Worm (Caenorhabditis elegans): Measurements from ENCODE around the gene C37C3.11.

- TF ChIP-seq ref-1 (GFP tag; conservative IDR thresholded peaks at IDR 0.05) (no peak), ztf-23 (GFP tag; IDR thresholded peaks at IDR 0.05) (no peak)
Observed at ce11 chrV:7852078-7852477, 12.5 kb downstream of the C37C3.11 start.

Measured in whole organism, midembryonic.